Worm (Caenorhabditis elegans): ENCODE measurements around the gene C16C8.7.
A peak's percentile ranks its signal among the peaks of the same experiment; 100 is the strongest.

ce11 chrII:3429400-3429799 lies 30.5 kb downstream of the C16C8.7 start, which contains the start of gene C16C8.18:
- TF ChIP-seq R02D3.7 (tag; optimal IDR thresholded peaks at IDR 0.05) = no peak
- no peak for TF ChIP-seq sma-3 (GFP tag; optimal IDR thresholded peaks at IDR 0.05)
- TF ChIP-seq elt-1 (tag; optimal IDR thresholded peaks at IDR 0.05) = no peak
- TF ChIP-seq lin-13 (GFP tag; optimal IDR thresholded peaks at IDR 0.05) = no peak
- TF ChIP-seq ZK546.5 (tag; optimal IDR thresholded peaks at IDR 0.05) = no peak
- TF ChIP-seq lin-39 (tag; optimal IDR thresholded peaks at IDR 0.05) = no peak
- TF ChIP-seq nhr-11 (tag; optimal IDR thresholded peaks at IDR 0.05) = no peak
- TF ChIP-seq nhr-12 (tag; optimal IDR thresholded peaks at IDR 0.05) = no peak
- TF ChIP-seq unc-55 (GFP tag; optimal IDR thresholded peaks at IDR 0.05) = peak; percentile 27

Measured in whole organism, L2 larva.